Fruit fly (Drosophila melanogaster) whole organism, wandering third instar larva: ENCODE results near the gene CG10700.

Source experiments
- CG32264 ChIP-seq: fragments of 200-800 bp; sonication (Bioruptor generic); optimal IDR thresholded peaks from 2 replicates; lab custom pipeline; 2016; ENCODE audit warnings: missing biosample characterization, missing genetic modification characterization
- CrebA ChIP-seq: fragments of 200-800 bp; sonication (Bioruptor generic); optimal IDR thresholded peaks from 2 replicates; lab custom pipeline; 2016; ENCODE audit warnings: missing biosample characterization, mild to moderate bottlenecking, missing genetic modification characterization, borderline replicate concordance
- Dfd ChIP-seq: fragments of >200 bp; optimal IDR thresholded peaks from 2 replicates; lab custom pipeline; 2017; ENCODE audit warnings: missing biosample characterization, missing genetic modification characterization
- Dif ChIP-seq: fragments of 200-275, 200-300 bp; sonication (Bioruptor generic); optimal IDR thresholded peaks from 2 replicates; lab custom pipeline; 2018; ENCODE audit warnings: missing biosample characterization, missing genetic modification characterization; ENCODE audit not compliant: partially characterized antibody
- GATAd ChIP-seq: sonication (Bioruptor generic); optimal IDR thresholded peaks from 2 replicates; lab custom pipeline; 2016; ENCODE audit warnings: missing biosample characterization, missing genetic modification characterization
- HLH106 ChIP-seq: fragments of 200-800 bp; optimal IDR thresholded peaks from 3 replicates; lab custom pipeline; 2019; ENCODE audit warnings: missing biosample characterization, mild to moderate bottlenecking, missing genetic modification characterization, moderate library complexity
- Hnf4 ChIP-seq: fragments of 200-800 bp; sonication (Bioruptor generic); optimal IDR thresholded peaks from 2 replicates; lab custom pipeline; 2016; ENCODE audit warnings: missing biosample characterization, mild to moderate bottlenecking, missing genetic modification characterization
- Hr83 ChIP-seq: fragments of 200-300 bp; sonication (Bioruptor generic); optimal IDR thresholded peaks from 2 replicates; lab custom pipeline; 2016; ENCODE audit warnings: missing biosample characterization, mild to moderate bottlenecking, missing genetic modification characterization, moderate library complexity; ENCODE audit not compliant: poor library complexity, severe bottlenecking
- Jra ChIP-seq: sonication (Bioruptor generic); optimal IDR thresholded peaks from 2 replicates; lab custom pipeline; 2016; ENCODE audit warnings: missing biosample characterization, missing genetic modification characterization
- Mio ChIP-seq: sonication (Bioruptor generic); optimal IDR thresholded peaks from 2 replicates; lab custom pipeline; 2016; ENCODE audit warnings: missing biosample characterization, missing genetic modification characterization
- N ChIP-seq: fragments of >200 bp; optimal IDR thresholded peaks from 2 replicates; lab custom pipeline; 2018; ENCODE audit warnings: missing biosample characterization, missing external identifiers, missing genetic modification characterization
- OdsH ChIP-seq: fragments of 200-800 bp; sonication (Bioruptor generic); optimal IDR thresholded peaks from 2 replicates; lab custom pipeline; 2016; ENCODE audit warnings: missing biosample characterization, mild to moderate bottlenecking, missing genetic modification characterization
- Rel ChIP-seq, 2 experiments: fragments of 200-800 bp; sonication (Bioruptor generic) in 1 of 2; optimal IDR thresholded peaks; 2 replicates in 1 of 2; 3 replicates in 1 of 2; lab custom pipeline; 2016 to 2019; ENCODE audit warnings: mild to moderate bottlenecking in 2 of 2, missing biosample characterization in 2 of 2, missing genetic modification characterization in 2 of 2, moderate library complexity in 1 of 2
- Sp1 ChIP-seq: fragments of 200-800 bp; sonication (Bioruptor generic); optimal IDR thresholded peaks from 3 replicates; lab custom pipeline; 2019; ENCODE audit warnings: missing biosample characterization, mild to moderate bottlenecking, missing genetic modification characterization, moderate library complexity
- dsf ChIP-seq: sonication (Bioruptor generic); optimal IDR thresholded peaks from 2 replicates; lab custom pipeline; 2016; ENCODE audit warnings: missing biosample characterization, missing genetic modification characterization, borderline replicate concordance
- foxo ChIP-seq, 2 experiments: fragments of 200-800 bp; sonication (Bioruptor generic); optimal IDR thresholded peaks; 2 replicates in 1 of 2; 3 replicates in 1 of 2; lab custom pipeline; 2016 to 2017; ENCODE audit warnings: missing biosample characterization in 2 of 2, missing genetic modification characterization in 2 of 2
- fru ChIP-seq: fragments of 200-800 bp; sonication (Bioruptor generic); optimal IDR thresholded peaks from 3 replicates; lab custom pipeline; 2016; ENCODE audit warnings: missing biosample characterization, mild to moderate bottlenecking, missing genetic modification characterization
- h ChIP-seq: fragments of 200-800 bp; sonication (Bioruptor generic); optimal IDR thresholded peaks from 3 replicates; lab custom pipeline; 2016; ENCODE audit warnings: missing biosample characterization, mild to moderate bottlenecking, missing genetic modification characterization
- jim ChIP-seq: fragments of 175-275, 200-325 bp; sonication (Bioruptor generic); optimal IDR thresholded peaks from 2 replicates; lab custom pipeline; 2016; ENCODE audit warnings: missing biosample characterization, mild to moderate bottlenecking, missing genetic modification characterization
- lola ChIP-seq: fragments of >200 bp; optimal IDR thresholded peaks from 2 replicates; lab custom pipeline; 2017; ENCODE audit warnings: missing biosample characterization, missing genetic modification characterization
- psq ChIP-seq: fragments of 200-800 bp; sonication (Bioruptor generic); optimal IDR thresholded peaks from 3 replicates; lab custom pipeline; 2017; ENCODE audit warnings: missing biosample characterization, mild to moderate bottlenecking, missing genetic modification characterization, moderate library complexity
- rgr ChIP-seq: fragments of 200-800 bp; sonication (Bioruptor generic); optimal IDR thresholded peaks from 3 replicates; lab custom pipeline; 2016; ENCODE audit warnings: missing biosample characterization, mild to moderate bottlenecking, missing genetic modification characterization
- sage ChIP-seq: fragments of 200-800 bp; sonication (Bioruptor generic); optimal IDR thresholded peaks from 2 replicates; lab custom pipeline; 2016; ENCODE audit warnings: missing biosample characterization, mild to moderate bottlenecking, missing genetic modification characterization
- sv ChIP-seq: fragments of 200-800 bp; sonication (Bioruptor generic); optimal IDR thresholded peaks from 3 replicates; lab custom pipeline; 2016; ENCODE audit warnings: missing biosample characterization, missing genetic modification characterization
- tai ChIP-seq: sonication (Bioruptor generic); optimal IDR thresholded peaks from 2 replicates; lab custom pipeline; 2016; ENCODE audit warnings: missing biosample characterization, missing genetic modification characterization
- usp ChIP-seq: fragments of >200 bp; optimal IDR thresholded peaks from 2 replicates; lab custom pipeline; 2017; ENCODE audit warnings: missing biosample characterization, missing genetic modification characterization
- woc ChIP-seq: sonication (Bioruptor generic); optimal IDR thresholded peaks from 2 replicates; lab custom pipeline; 2016; ENCODE audit warnings: missing biosample characterization, mild to moderate bottlenecking, missing genetic modification characterization

CG10700 gene

DNA sequence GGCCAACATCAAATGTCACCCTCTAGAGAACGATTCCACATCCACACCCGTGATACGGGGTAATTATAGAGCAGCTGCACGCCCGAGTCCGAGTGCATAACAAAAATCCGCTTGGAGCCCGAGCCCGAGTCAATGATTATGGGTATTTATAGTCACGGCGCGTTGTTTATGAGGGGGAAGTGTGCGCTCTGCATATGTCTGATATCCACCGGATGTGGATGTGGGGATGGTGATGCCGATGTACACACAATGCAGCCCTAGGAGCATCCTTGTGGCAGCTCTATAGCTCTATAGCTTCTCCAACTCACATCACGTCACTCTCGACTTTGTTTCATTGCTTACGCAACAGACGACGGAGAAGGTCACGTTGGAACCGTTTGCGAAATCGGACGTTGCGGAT is 41.4 kb downstream of the CG10700 start:
- TF ChIP-seq dsf (GFP tag; lab: Kevin White, UChicago) (no peak), CG32264 (GFP tag; lab: Kevin White, UChicago) (no peak), tai (GFP tag; lab: Kevin White, UChicago) (no peak), sv (no peak), sage (GFP tag; lab: Kevin White, UChicago) (no peak), Dfd (GFP tag; lab: Kevin White, UChicago) (no peak), usp (no peak), psq (GFP tag; lab: Kevin White, UChicago) (no peak), Rel (GFP tag; optimal IDR thresholded peaks at IDR 0.05; lab: Kevin White, UChicago) (no peak), Rel (tag; optimal IDR thresholded peaks at IDR 0.05; lab: Kevin White, UChicago) (no peak), lola (GFP tag; lab: Kevin White, UChicago) (no peak), Hnf4 (no peak), h (GFP tag; lab: Kevin White, UChicago) (no peak), jim (GFP tag; lab: Kevin White, UChicago) (no peak), woc (no peak)
- TF ChIP-seq, all 38 proteins: peak for 0

DNA sequence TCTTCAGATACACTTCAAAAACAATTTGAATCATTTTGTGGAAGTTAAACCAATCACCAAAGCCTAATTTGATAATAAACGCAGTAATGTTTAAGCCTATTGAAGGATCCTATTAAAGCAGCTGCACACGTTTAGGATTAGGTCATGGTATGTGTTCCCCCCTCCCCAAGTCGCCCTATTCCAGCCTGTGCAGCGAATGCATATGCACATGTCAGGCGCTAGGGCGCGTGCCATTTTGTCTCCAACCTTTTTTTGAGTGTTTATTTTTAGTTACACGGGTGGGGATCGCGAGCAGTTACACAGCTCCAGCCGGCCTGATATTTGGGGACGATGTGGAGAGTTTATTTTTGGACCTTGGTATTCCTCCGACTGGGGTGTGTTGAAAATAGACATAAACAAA is 41.8 kb downstream of the CG10700 start:
- TF ChIP-seq GATAd (no peak), h (GFP tag; lab: Kevin White, UChicago) (peak; percentile 4)

DNA sequence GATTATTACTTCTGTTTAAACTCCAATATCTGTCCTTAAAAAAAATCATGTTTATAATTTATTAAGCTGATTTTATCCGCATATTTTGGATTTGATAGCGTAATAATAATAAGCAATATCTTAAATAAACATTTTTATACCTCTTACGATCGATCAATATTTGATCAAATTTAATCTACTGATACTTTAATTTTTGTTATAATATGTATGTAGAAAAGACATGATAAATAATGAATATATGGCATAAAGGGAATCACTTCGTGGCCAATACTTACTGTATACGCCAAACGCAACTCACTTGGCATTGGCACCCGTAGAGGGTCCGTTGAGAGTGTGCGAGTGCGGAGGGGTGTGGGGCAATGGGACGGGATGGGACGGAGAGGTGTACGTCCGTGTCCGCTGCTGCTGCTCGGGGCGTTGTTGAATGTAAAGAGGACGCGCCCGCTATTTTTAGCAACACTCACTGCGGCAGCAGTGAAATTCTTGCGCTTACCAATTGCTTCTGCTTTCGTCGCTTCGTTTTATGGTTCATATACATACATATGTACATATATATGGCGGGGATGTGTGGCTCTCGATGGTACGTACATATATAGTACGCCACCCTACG is 42.6 kb downstream of the CG10700 start:
- no peak for TF ChIP-seq Mio (GFP tag; lab: Kevin White, UChicago)
- peak; percentile 8 for TF ChIP-seq h (GFP tag; lab: Kevin White, UChicago)

DNA sequence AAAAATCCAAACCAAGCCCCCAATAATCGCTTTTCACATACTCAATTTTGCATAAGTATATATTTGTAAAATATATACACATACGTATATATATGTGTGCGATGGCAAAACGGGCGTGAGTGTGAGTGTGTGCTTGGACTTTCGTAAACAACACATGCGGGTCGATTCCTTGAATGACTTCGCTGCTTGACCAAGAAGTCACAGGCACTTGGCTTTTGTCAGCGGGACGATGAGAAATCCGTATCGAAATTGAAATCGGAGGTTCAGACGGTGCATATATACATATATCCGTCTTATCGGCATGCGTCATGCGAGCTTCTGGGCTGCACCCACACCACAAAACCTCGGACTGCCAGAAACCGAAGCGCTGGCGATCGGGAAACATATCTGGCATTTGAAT is 43.8 kb downstream of the CG10700 start:
- TF ChIP-seq fru (no peak), usp (no peak), OdsH (GFP tag; lab: Kevin White, UChicago) (no peak), Hr83 (GFP tag; lab: Kevin White, UChicago) (no peak), HLH106 (tag; lab: Kevin White, UChicago) (no peak), Jra (no peak), N (GFP tag; lab: Kevin White, UChicago) (no peak), Hnf4 (no peak), Sp1 (GFP tag; lab: Kevin White, UChicago) (no peak), Dif (GFP tag; lab: Kevin White, UChicago) (no peak)

DNA sequence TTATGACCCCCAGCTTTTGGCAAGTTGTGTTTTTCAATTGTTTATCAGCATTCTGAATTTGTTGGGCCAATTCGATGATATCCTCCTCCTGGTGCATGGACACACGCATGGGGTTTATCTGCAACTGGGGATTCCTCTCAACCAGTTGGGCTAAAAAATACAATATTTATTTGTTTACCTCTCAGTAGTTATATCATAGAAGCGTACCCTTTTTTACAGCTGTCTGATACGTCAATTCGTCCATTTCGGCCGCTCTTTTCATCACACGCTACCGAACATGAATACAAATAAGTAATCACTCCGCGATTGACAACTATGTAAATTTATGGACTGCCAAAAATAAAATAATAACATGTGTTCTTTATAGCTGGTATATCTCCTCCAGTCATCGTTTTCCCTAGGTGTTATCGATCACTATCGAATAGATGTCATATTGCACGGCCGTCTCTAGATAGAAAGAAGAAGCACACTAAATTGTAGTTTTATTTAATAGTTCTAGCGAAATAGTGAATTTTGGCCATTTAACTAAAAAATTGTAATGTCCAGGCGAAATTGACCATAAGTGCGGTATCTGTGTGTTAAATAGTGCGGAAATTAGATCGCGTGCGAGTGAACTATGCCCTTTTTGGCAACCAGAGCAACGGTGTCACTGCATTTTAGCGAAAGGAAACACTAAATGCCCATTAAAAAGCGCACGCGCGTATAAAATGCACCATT is 44.5 kb downstream of the CG10700 start, which contains the start of the genes mib2 and CG31800:
TSS of gene mib2 (plus strand) at position 232 of the 717 bp plus-strand sequence.
TSS of gene CG31800 (minus strand) at position 364 of the 717 bp plus-strand sequence.
- TF ChIP-seq CG32264 (GFP tag; lab: Kevin White, UChicago) (no peak), Rel (GFP tag; optimal IDR thresholded peaks at IDR 0.05; lab: Kevin White, UChicago) (no peak), Rel (tag; optimal IDR thresholded peaks at IDR 0.05; lab: Kevin White, UChicago) (peak; percentile 25), Jra (peak; percentile 10), h (GFP tag; lab: Kevin White, UChicago) (peak; percentile 19), rgr (GFP tag; lab: Kevin White, UChicago) (peak; percentile 18), Hnf4 (no peak), foxo (GFP tag; optimal IDR thresholded peaks at IDR 0.05; lab: Kevin White, UChicago) (peak in 1 of 2 experiments; percentile 23), sage (GFP tag; lab: Kevin White, UChicago) (no peak), Hr83 (GFP tag; lab: Kevin White, UChicago) (peak; percentile 26), HLH106 (tag; lab: Kevin White, UChicago) (peak; percentile 6)

DNA sequence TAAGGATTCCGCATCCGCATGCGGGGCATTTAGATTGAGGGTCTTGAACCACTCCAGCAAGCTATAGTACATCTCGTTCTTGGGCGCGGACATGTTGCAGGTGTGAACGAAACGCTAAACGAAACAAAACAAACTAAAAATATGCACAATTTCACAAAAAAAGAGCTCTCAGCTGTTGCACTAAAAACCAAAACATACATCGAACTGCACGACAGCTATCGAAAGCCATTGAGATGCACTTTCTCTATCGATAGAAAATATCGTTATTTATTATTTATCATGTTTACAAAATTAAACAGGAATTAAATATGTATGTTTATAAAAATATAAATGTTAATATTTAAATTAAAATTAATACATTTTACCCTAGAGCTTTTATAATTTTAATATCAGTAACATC is 45.5 kb downstream of the CG10700 start, which contains the start of gene hook:
TSS of gene hook (minus strand) at position 211 of the 400 bp plus-strand sequence.
- TF ChIP-seq sage (GFP tag; lab: Kevin White, UChicago) (peak; percentile 23), fru (no peak), CrebA (GFP tag; lab: Kevin White, UChicago) (no peak)
